Worm (Caenorhabditis elegans): Measurements from ENCODE around the gene F09C12.8.
"Not testable (repeated sequence)": the region's sequence is repeated elsewhere in the genome, so short reads cannot be mapped to it uniquely, and the experiment has no call there.

Gene F09C12.8

ce11 chrII:5150829-5151228, 38.6 kb downstream of the F09C12.8 start, which contains the start of gene srb-16:
TSS of gene srb-16 (minus strand) at chrII:5150929.
- TF ChIP-seq B0310.2 (tag; optimal IDR thresholded peaks at IDR 0.05) = no peak
- TF ChIP-seq hmbx-1 (tag; optimal IDR thresholded peaks at IDR 0.05) = no peak
- no peak for TF ChIP-seq F13C5.2 (tag; optimal IDR thresholded peaks at IDR 0.05)
- no peak for TF ChIP-seq aly-1 (tag; optimal IDR thresholded peaks at IDR 0.05)
- no peak for TF ChIP-seq scrt-1 (GFP tag; IDR thresholded peaks at IDR 0.05)
- TF ChIP-seq tbx-11 (GFP tag; IDR thresholded peaks at IDR 0.05) = no peak
- TF ChIP-seq tbx-37 (GFP tag; conservative IDR thresholded peaks at IDR 0.05) = no peak
- TF ChIP-seq hmg-4 (GFP tag; optimal IDR thresholded peaks at IDR 0.05) = no peak
- TF ChIP-seq ets-7 (tag; optimal IDR thresholded peaks at IDR 0.05) = no peak
- TF ChIP-seq ama-1 (optimal IDR thresholded peaks at IDR 0.05) = no peak
- TF ChIP-seq tra-4 (tag; optimal IDR thresholded peaks at IDR 0.05) = no peak
- TF ChIP-seq ceh-36 (tag; optimal IDR thresholded peaks at IDR 0.05) = no peak
- no peak for TF ChIP-seq ceh-13 (GFP tag; optimal IDR thresholded peaks at IDR 0.05)
- TF ChIP-seq hnd-1 (tag; optimal IDR thresholded peaks at IDR 0.05) = no peak
- no peak for TF ChIP-seq pes-1 (GFP tag; IDR thresholded peaks at IDR 0.05)
- no peak for TF ChIP-seq sea-1 (GFP tag; conservative IDR thresholded peaks at IDR 0.05)

- no peak for TF ChIP-seq tra-4 (tag; optimal IDR thresholded peaks at IDR 0.05)
- TF ChIP-seq pes-1 (GFP tag; IDR thresholded peaks at IDR 0.05) = no peak
- TF ChIP-seq tbx-11 (GFP tag; IDR thresholded peaks at IDR 0.05) = no peak
- no peak for TF ChIP-seq ceh-13 (GFP tag; optimal IDR thresholded peaks at IDR 0.05)
- TF ChIP-seq flt-1 (GFP tag; IDR thresholded peaks at IDR 0.05) = no peak
- TF ChIP-seq aly-1 (tag; optimal IDR thresholded peaks at IDR 0.05) = no peak
- TF ChIP-seq ceh-36 (tag; optimal IDR thresholded peaks at IDR 0.05) = no peak
- no peak for TF ChIP-seq hmg-4 (GFP tag; optimal IDR thresholded peaks at IDR 0.05)
- TF ChIP-seq hmbx-1 (tag; optimal IDR thresholded peaks at IDR 0.05) = no peak
- TF ChIP-seq F13C5.2 (tag; optimal IDR thresholded peaks at IDR 0.05) = no peak
- TF ChIP-seq hnd-1 (tag; optimal IDR thresholded peaks at IDR 0.05) = no peak
- TF ChIP-seq ama-1 (optimal IDR thresholded peaks at IDR 0.05) = no peak
- no peak for TF ChIP-seq scrt-1 (GFP tag; IDR thresholded peaks at IDR 0.05)
These were observed 42.4 kb downstream of the F09C12.8 start, which contains the start of gene srb-12 for ce11 chrII:5154540-5154939. TSS of gene srb-12 (minus strand) at chrII:5154640.

- TF ChIP-seq tbx-11 (GFP tag; IDR thresholded peaks at IDR 0.05) = no peak
- TF ChIP-seq hnd-1 (tag; optimal IDR thresholded peaks at IDR 0.05) = no peak
- TF ChIP-seq tra-4 (tag; optimal IDR thresholded peaks at IDR 0.05) = no peak
- TF ChIP-seq sea-1 (GFP tag; conservative IDR thresholded peaks at IDR 0.05) = no peak
- TF ChIP-seq flt-1 (GFP tag; IDR thresholded peaks at IDR 0.05) = no peak
- TF ChIP-seq hmbx-1 (tag; optimal IDR thresholded peaks at IDR 0.05) = no peak
- TF ChIP-seq pes-1 (GFP tag; IDR thresholded peaks at IDR 0.05) = no peak
- no peak for TF ChIP-seq F13C5.2 (tag; optimal IDR thresholded peaks at IDR 0.05)
These were observed 44.8 kb downstream of the F09C12.8 start, which contains the start of gene msp-45 for ce11 chrII:5156983-5157382. TSS of gene msp-45 (minus strand) at chrII:5157083.

ce11 chrII:5157525-5157924, 45.3 kb downstream of the F09C12.8 start, which contains the start of gene srb-13:
TSS of gene srb-13 (minus strand) at chrII:5157625.
- TF ChIP-seq hmg-4 (GFP tag; optimal IDR thresholded peaks at IDR 0.05) (no peak), tra-4 (tag; optimal IDR thresholded peaks at IDR 0.05) (no peak), flt-1 (GFP tag; IDR thresholded peaks at IDR 0.05) (no peak), pes-1 (GFP tag; IDR thresholded peaks at IDR 0.05) (no peak), F13C5.2 (tag; optimal IDR thresholded peaks at IDR 0.05) (no peak), sea-1 (GFP tag; conservative IDR thresholded peaks at IDR 0.05) (no peak), aly-1 (tag; optimal IDR thresholded peaks at IDR 0.05) (no peak)

ce11 chrII:5158774-5159173, 46.6 kb downstream of the F09C12.8 start, which contains the start of gene F58A6.9:
TSS of gene F58A6.9 (minus strand) at chrII:5158874.
- not testable (repeated sequence) for TF ChIP-seq scrt-1 (GFP tag; IDR thresholded peaks at IDR 0.05); ceh-36 (tag; optimal IDR thresholded peaks at IDR 0.05); tbx-11 (GFP tag; IDR thresholded peaks at IDR 0.05)

- TF ChIP-seq hmbx-1 (tag; optimal IDR thresholded peaks at IDR 0.05) (no peak), tra-4 (tag; optimal IDR thresholded peaks at IDR 0.05) (no peak), ama-1 (optimal IDR thresholded peaks at IDR 0.05) (no peak), scrt-1 (GFP tag; IDR thresholded peaks at IDR 0.05) (no peak), flt-1 (GFP tag; IDR thresholded peaks at IDR 0.05) (no peak), hmg-4 (GFP tag; optimal IDR thresholded peaks at IDR 0.05) (no peak), ceh-13 (GFP tag; optimal IDR thresholded peaks at IDR 0.05) (no peak), sea-1 (GFP tag; conservative IDR thresholded peaks at IDR 0.05) (no peak), F13C5.2 (tag; optimal IDR thresholded peaks at IDR 0.05) (no peak), tbx-11 (GFP tag; IDR thresholded peaks at IDR 0.05) (no peak)
These were observed 48.9 kb downstream of the F09C12.8 start, which contains the start of gene C27D6.11 for ce11 chrII:5161102-5161501. TSS of gene C27D6.11 (minus strand) at chrII:5161202.

- TF ChIP-seq pes-1 (GFP tag; IDR thresholded peaks at IDR 0.05) = no peak
These were observed 51.1 kb downstream of the F09C12.8 start, which contains the start of gene srb-5 for ce11 chrII:5163283-5163682. TSS of gene srb-5 (minus strand) at chrII:5163383.

All from whole organism, early embryonic.